Worm (Caenorhabditis elegans) whole organism, early embryonic: ENCODE data around the gene pgp-4.

Source experiments
- F13C5.2 ChIP-seq: sonication (generic microtip); optimal IDR thresholded peaks from 2 replicates; lab custom pipeline; 2017; ENCODE audit warnings: mild to moderate bottlenecking, missing genetic modification characterization, inconsistent platforms, missing compliant biosample characterization
- aly-1 ChIP-seq: sonication (generic microtip); optimal IDR thresholded peaks from 2 replicates; lab custom pipeline; 2016; ENCODE audit warnings: missing genetic modification characterization, missing compliant biosample characterization
- ama-1 ChIP-seq: fragments of 150-350 bp; optimal IDR thresholded peaks from 2 replicates; lab custom pipeline; 2014
- ceh-36 ChIP-seq: sonication (generic microtip); optimal IDR thresholded peaks from 2 replicates; lab custom pipeline; 2016; ENCODE audit warnings: missing genetic modification characterization, inconsistent platforms, missing compliant biosample characterization
- ets-7 ChIP-seq: sonication (generic microtip); optimal IDR thresholded peaks from 2 replicates; lab custom pipeline; 2016; ENCODE audit warnings: missing genotype, missing genetic modification characterization, missing compliant biosample characterization
- flt-1 ChIP-seq: fragments of 200-800 bp; sonication (Bioruptor generic); IDR thresholded peaks from 2 replicates; pipeline ENCODE4 v1.3.6; 2022; ENCODE audit warnings: missing genetic modification characterization, missing compliant biosample characterization
- hmg-4 ChIP-seq: fragments of 200-800 bp; sonication (Bioruptor generic); optimal IDR thresholded peaks from 2 replicates; lab custom pipeline; 2018; ENCODE audit warnings: mild to moderate bottlenecking, missing genetic modification characterization, missing compliant biosample characterization
- hnd-1 ChIP-seq: sonication (generic microtip); optimal IDR thresholded peaks from 2 replicates; lab custom pipeline; 2016; ENCODE audit warnings: missing genetic modification characterization, missing compliant biosample characterization
- scrt-1 ChIP-seq: fragments of 200-800 bp; sonication (Bioruptor generic); IDR thresholded peaks from 2 replicates; pipeline ENCODE4 v1.3.6; 2022; ENCODE audit warnings: missing genetic modification characterization, missing compliant biosample characterization
- tbx-11 ChIP-seq: fragments of 200-800 bp; sonication (Bioruptor generic); IDR thresholded peaks from 2 replicates; pipeline ENCODE4 v1.3.6; 2022; ENCODE audit warnings: missing genetic modification characterization, missing compliant biosample characterization
- tbx-37 ChIP-seq: fragments of 200-800 bp; sonication (Bioruptor generic); conservative IDR thresholded peaks from 2 replicates; pipeline ENCODE4 v1.3.6; 2022; ENCODE audit warnings: missing genetic modification reagents, missing genetic modification characterization, missing compliant biosample characterization

DNA sequence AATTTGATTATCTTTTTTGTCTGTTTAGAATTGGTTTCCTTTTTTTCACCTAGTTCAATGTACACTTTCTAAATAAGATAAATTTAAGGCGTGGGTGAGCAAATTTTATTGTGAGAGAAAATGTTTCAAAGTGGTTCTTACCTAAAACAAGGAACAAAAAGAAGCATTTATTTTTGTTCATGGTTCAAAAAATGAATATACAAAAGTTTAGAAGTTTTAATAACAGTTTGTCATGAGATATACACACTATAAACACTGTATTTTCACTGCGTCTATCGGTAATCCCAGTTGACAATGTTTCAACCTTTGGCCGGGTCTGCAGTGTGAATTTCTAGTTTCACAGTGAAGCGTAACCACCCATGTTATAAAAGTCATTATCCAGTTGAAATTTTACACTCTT, 42.2 kb upstream of the pgp-4 start, which contains the start of gene F08G12.11:
- no peak for TF ChIP-seq ama-1 (lab: Kevin White, UChicago)
- TF ChIP-seq tbx-37 (GFP tag; lab: Robert Waterston, UW): no peak
- TF ChIP-seq scrt-1: no peak
- TF ChIP-seq tbx-11 (GFP tag; lab: Robert Waterston, UW): no peak
- no peak for TF ChIP-seq ets-7 (tag; lab: Kevin White, UChicago)
- no peak for TF ChIP-seq flt-1
- TF ChIP-seq hmg-4 (GFP tag; lab: Kevin White, UChicago): no peak
- no peak for TF ChIP-seq ceh-36 (tag; lab: Kevin White, UChicago)
- TF ChIP-seq F13C5.2: no peak
- no peak for TF ChIP-seq hnd-1 (tag; lab: Kevin White, UChicago)
- TF ChIP-seq aly-1 (tag; lab: Kevin White, UChicago): no peak
